Worm (Caenorhabditis elegans) whole organism, L1 larva: ENCODE measurements around the gene R186.8.

Source experiments
- C04F5.9 ChIP-seq: sonication (generic microtip); optimal IDR thresholded peaks from 2 replicates; lab custom pipeline; 2016; ENCODE audit warnings: missing genetic modification characterization, missing compliant biosample characterization
- ceh-63 ChIP-seq: fragments of 200-800 bp; sonication (Bioruptor generic); optimal IDR thresholded peaks from 2 replicates; lab custom pipeline; 2018; ENCODE audit warnings: mild to moderate bottlenecking, missing genetic modification characterization, missing compliant biosample characterization
- dpl-1 ChIP-seq, 3 experiments: fragments of 150-350 bp in 2 of 3; sonication (generic microtip) in 1 of 3; optimal IDR thresholded peaks; 2 replicates each; lab custom pipeline; 2014 to 2017; ENCODE audit warnings: missing biosample characterization in 3 of 3, missing genetic modification characterization in 3 of 3, missing genetic modification reagents in 3 of 3
- efl-1 ChIP-seq, 4 experiments: fragments of 150-350 bp; optimal IDR thresholded peaks in 3 of 4; peaks in 1 of 4; 1 replicate in 1 of 4; 2 replicates in 3 of 4; lab custom pipeline; 2014; ENCODE audit warnings: missing biosample characterization in 2 of 4, missing genetic modification characterization in 2 of 4, missing genetic modification reagents in 2 of 4
- elt-2 ChIP-seq: sonication (generic microtip); optimal IDR thresholded peaks from 2 replicates; lab custom pipeline; 2016; ENCODE audit warnings: missing genetic modification characterization, mild to moderate bottlenecking, inconsistent platforms, missing compliant biosample characterization, missing genetic modification reagents
- hlh-4 ChIP-seq: sonication (generic microtip); optimal IDR thresholded peaks from 2 replicates; lab custom pipeline; 2016; ENCODE audit warnings: mild to moderate bottlenecking, missing genetic modification characterization, missing compliant biosample characterization
- jun-1 ChIP-seq: fragments of 150-350 bp; optimal IDR thresholded peaks from 2 replicates; lab custom pipeline; 2014; ENCODE audit warnings: missing biosample characterization, missing genetic modification reagents, missing genetic modification characterization
- lin-35 ChIP-seq, 2 experiments: fragments of 150-350 bp; optimal IDR thresholded peaks; 2 replicates each; lab custom pipeline; 2014; ENCODE audit warnings: missing biosample characterization in 2 of 2, missing genetic modification characterization in 2 of 2, missing genetic modification reagents in 2 of 2
- lin-39 ChIP-seq: fragments of 150-350 bp; optimal IDR thresholded peaks from 2 replicates; lab custom pipeline; 2014; ENCODE audit warnings: missing biosample characterization, missing genetic modification reagents, missing genetic modification characterization
- lir-3 ChIP-seq: sonication (generic microtip); optimal IDR thresholded peaks from 2 replicates; lab custom pipeline; 2016; ENCODE audit warnings: mild to moderate bottlenecking, missing genetic modification characterization, moderate library complexity, missing compliant biosample characterization; ENCODE audit not compliant: poor library complexity
- mab-9 ChIP-seq: fragments of 200-800 bp; sonication (Bioruptor generic); IDR thresholded peaks from 2 replicates; pipeline ENCODE4 v1.3.6; 2022; ENCODE audit warnings: missing genetic modification reagents, missing genetic modification characterization, missing compliant biosample characterization
- nhr-12 ChIP-seq: sonication (generic microtip); optimal IDR thresholded peaks from 2 replicates; lab custom pipeline; 2017; ENCODE audit warnings: missing biosample characterization, missing genetic modification characterization
- nhr-20 ChIP-seq: sonication (generic microtip); optimal IDR thresholded peaks from 2 replicates; lab custom pipeline; 2016; ENCODE audit warnings: mild to moderate bottlenecking, missing genetic modification characterization, missing compliant biosample characterization
- nhr-47 ChIP-seq: sonication (generic microtip); optimal IDR thresholded peaks from 2 replicates; lab custom pipeline; 2016; ENCODE audit warnings: mild to moderate bottlenecking, missing genetic modification characterization, moderate library complexity, missing compliant biosample characterization
- pax-3 ChIP-seq: fragments of 200-800 bp; sonication (Bioruptor generic); optimal IDR thresholded peaks from 2 replicates; lab custom pipeline; 2018; ENCODE audit warnings: mild to moderate bottlenecking, missing genetic modification characterization, moderate library complexity, missing compliant biosample characterization
- skn-1 ChIP-seq: fragments of 150-350 bp; optimal IDR thresholded peaks from 2 replicates; lab custom pipeline; 2014; ENCODE audit warnings: missing biosample characterization, missing genetic modification characterization
- sptf-1 ChIP-seq: fragments of 150-350 bp; optimal IDR thresholded peaks from 2 replicates; lab custom pipeline; 2014; ENCODE audit warnings: missing biosample characterization, missing genetic modification characterization
- vab-15 ChIP-seq: sonication (generic microtip); optimal IDR thresholded peaks from 2 replicates; lab custom pipeline; 2017; ENCODE audit warnings: missing genotype, mild to moderate bottlenecking, missing genetic modification characterization, missing compliant biosample characterization
- ztf-11 ChIP-seq, 2 experiments: sonication (generic microtip); optimal IDR thresholded peaks; 2 replicates each; lab custom pipeline; 2016 to 2017; ENCODE audit warnings: missing genetic modification characterization in 2 of 2, missing biosample characterization in 1 of 2, missing compliant biosample characterization in 1 of 2

R186.8 gene

DNA sequence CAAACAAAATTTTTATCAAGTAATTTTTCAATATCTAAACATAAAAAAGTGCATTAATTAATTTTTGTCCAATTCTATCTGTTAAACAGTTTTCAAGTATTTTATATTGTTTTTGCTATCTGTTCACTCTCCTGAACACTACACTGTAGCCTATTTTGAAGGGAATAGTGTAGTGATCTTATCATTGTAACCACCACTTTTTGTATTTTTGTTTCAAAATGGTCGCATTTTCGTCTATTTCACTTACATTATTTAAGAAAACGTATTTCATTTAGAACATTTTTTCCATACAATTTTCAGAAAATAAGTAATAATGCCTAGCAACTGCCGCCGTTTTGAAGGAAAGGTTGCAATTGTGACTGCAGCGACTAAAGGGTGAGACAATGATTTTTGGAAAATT lies 45.5 kb downstream of the R186.8 start, which contains the start of gene dhrs-4:
Gene dhrs-4 (plus strand): TSS at position 301 of the 400 bp plus-strand sequence.
- no peak for TF ChIP-seq nhr-47 (tag; lab: Kevin White, UChicago)
- no peak for TF ChIP-seq skn-1
- no peak for TF ChIP-seq dpl-1 (GFP tag; optimal IDR thresholded peaks at IDR 0.05; lab: Kevin White, UChicago)
- TF ChIP-seq nhr-20 (tag; lab: Kevin White, UChicago) = peak; percentile 14
- TF ChIP-seq C04F5.9 (tag; lab: Kevin White, UChicago) = no peak
- no peak for TF ChIP-seq elt-2 (tag; lab: Kevin White, UChicago)

DNA sequence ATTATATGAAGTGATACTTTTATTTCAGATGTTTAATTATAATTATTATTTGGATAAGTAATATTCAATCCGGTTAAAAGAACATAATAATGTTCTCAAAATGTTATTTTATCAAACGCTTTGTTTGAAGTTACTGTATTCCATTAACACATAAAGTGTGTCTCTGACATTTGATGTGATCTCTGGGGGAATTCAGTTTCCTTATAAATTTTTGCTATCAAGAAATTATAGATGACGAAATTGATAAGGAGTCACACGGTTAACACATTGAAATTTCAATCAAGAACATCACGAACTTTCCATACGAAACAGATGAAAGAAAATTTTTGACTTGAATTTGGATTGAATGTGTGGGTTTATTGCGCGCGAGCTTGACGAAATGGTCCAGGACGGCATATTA lies 46.1 kb downstream of the R186.8 start:
- TF ChIP-seq elt-2 (tag; lab: Kevin White, UChicago) (peak; percentile 74), jun-1 (tag; lab: Kevin White, UChicago) (no peak), pax-3 (tag; lab: Kevin White, UChicago) (peak; percentile 15), ceh-63 (GFP tag; lab: Kevin White, UChicago) (no peak), nhr-20 (tag; lab: Kevin White, UChicago) (peak; percentile 15), hlh-4 (no peak), lin-35 (GFP tag; optimal IDR thresholded peaks at IDR 0.05; lab: Kevin White, UChicago) (peak in 1 of 2 experiments; percentile 26)

DNA sequence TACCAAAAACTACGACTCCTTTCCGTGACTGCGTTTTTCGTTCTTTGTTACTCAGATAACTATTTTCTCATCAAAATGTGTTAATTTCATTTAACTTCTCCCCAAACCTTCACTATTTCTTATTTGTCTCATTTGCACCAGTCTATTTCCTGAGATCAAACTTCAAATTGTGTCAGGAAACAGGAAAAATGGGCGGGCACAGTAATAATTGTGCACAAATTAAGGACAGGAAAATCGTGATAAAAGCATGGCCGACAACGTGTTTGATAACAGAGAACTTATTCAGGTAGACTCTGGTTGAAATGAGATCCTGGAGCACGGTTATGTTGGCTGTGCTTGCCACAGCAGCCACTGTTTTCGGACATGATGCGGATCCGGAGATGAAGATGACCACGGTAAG lies 48.1 kb downstream of the R186.8 start, which contains the start of gene lipl-1:
Gene lipl-1 (plus strand): TSS at position 282 of the 400 bp plus-strand sequence.
- TF ChIP-seq ceh-63 (GFP tag; lab: Kevin White, UChicago) = no peak
- no peak for TF ChIP-seq lin-39 (tag; lab: Kevin White, UChicago)
- TF ChIP-seq vab-15 = no peak
- TF ChIP-seq ztf-11 (tag; optimal IDR thresholded peaks at IDR 0.05; lab: Kevin White, UChicago) = no peak
- no peak for TF ChIP-seq efl-1 (optimal IDR thresholded peaks at IDR 0.05; lab: Kevin White, UChicago)
- no peak for TF ChIP-seq efl-1 (GFP tag; optimal IDR thresholded peaks at IDR 0.05 in 1 of 2; lab: Kevin White, UChicago)
- no peak for TF ChIP-seq jun-1 (tag; lab: Kevin White, UChicago)
- no peak for TF ChIP-seq nhr-12 (tag; lab: Kevin White, UChicago)
- no peak for TF ChIP-seq sptf-1 (tag; lab: Kevin White, UChicago)
- TF ChIP-seq lir-3 = no peak
- no peak for TF ChIP-seq mab-9 (GFP tag; lab: Robert Waterston, UW)
